Worm (Caenorhabditis elegans) whole organism, L1 larva: Measurements from ENCODE around the gene C25A8.1.

Experiments used
- sptf-1 ChIP-seq: fragments of 150-350 bp; optimal IDR thresholded peaks from 2 replicates; lab custom pipeline; 2014; ENCODE audit warnings: missing biosample characterization, missing genetic modification characterization
- vab-15 ChIP-seq: sonication (generic microtip); optimal IDR thresholded peaks from 2 replicates; lab custom pipeline; 2017; ENCODE audit warnings: missing genotype, mild to moderate bottlenecking, missing genetic modification characterization, missing compliant biosample characterization
- zag-1 ChIP-seq: fragments of 150-350 bp; optimal IDR thresholded peaks from 2 replicates; lab custom pipeline; 2014; ENCODE audit warnings: missing biosample characterization, missing genetic modification characterization

ce11 chrIV:7023004-7023403 lies 12.1 kb downstream of the C25A8.1 start:
- TF ChIP-seq zag-1 (no peak), vab-15 (tag; lab: Kevin White, UChicago) (no peak), sptf-1 (tag; lab: Kevin White, UChicago) (no peak)
